Worm (Caenorhabditis elegans): ENCODE data around the gene frm-3.

Gene frm-3

ce11 chrX:11600488-11601106 lies 28.3 kb downstream of the frm-3 start:
- peak; percentile 5 for TF ChIP-seq nfya-1 (tag; optimal IDR thresholded peaks at IDR 0.05)
- TF ChIP-seq rnt-1 (tag; optimal IDR thresholded peaks at IDR 0.05) = peak; percentile 13
- peak; percentile 7 for TF ChIP-seq ceh-2 (tag; optimal IDR thresholded peaks at IDR 0.05)
- TF ChIP-seq che-1 (tag; optimal IDR thresholded peaks at IDR 0.05) = no peak
- TF ChIP-seq tbx-2 (tag; optimal IDR thresholded peaks at IDR 0.05) = peak; percentile 21

- no peak for TF ChIP-seq K02D7.2 (tag; optimal IDR thresholded peaks at IDR 0.05)
- TF ChIP-seq ama-1 (optimal IDR thresholded peaks at IDR 0.05) = peak; percentile 42
- no peak for TF ChIP-seq ztf-16 (tag; optimal IDR thresholded peaks at IDR 0.05)
- TF ChIP-seq elt-4 (tag; optimal IDR thresholded peaks at IDR 0.05) = no peak
- TF ChIP-seq pax-1 (tag; optimal IDR thresholded peaks at IDR 0.05) = no peak
- peak; percentile 28 for TF ChIP-seq T23F11.4 (GFP tag; optimal IDR thresholded peaks at IDR 0.05)
- no peak for TF ChIP-seq lin-11 (tag; optimal IDR thresholded peaks at IDR 0.05)
Observed at ce11 chrX:11603234-11604108, 31.2 kb downstream of the frm-3 start.

ce11 chrX:11605214-11605765 lies 33.0 kb downstream of the frm-3 start, which contains the start of gene ftt-2:
Gene ftt-2, minus strand, starts transcription at chrX:11605419.
- TF ChIP-seq sox-4 (tag; optimal IDR thresholded peaks at IDR 0.05) (no peak), ama-1 (optimal IDR thresholded peaks at IDR 0.05) (peak; percentile 5)

- TF ChIP-seq pag-3 (tag; optimal IDR thresholded peaks at IDR 0.05; ENCODE audit: borderline replicate concordance) (peak; percentile 93), lin-11 (tag; optimal IDR thresholded peaks at IDR 0.05) (peak; percentile 89), tbx-2 (tag; optimal IDR thresholded peaks at IDR 0.05) (peak; percentile 99), pha-2 (tag; optimal IDR thresholded peaks at IDR 0.05) (peak; percentile 97), hlh-6 (tag; optimal IDR thresholded peaks at IDR 0.05) (peak; percentile 62), hlh-8 (tag; optimal IDR thresholded peaks at IDR 0.05) (peak; percentile 84), ceh-9 (tag; optimal IDR thresholded peaks at IDR 0.05) (no peak), gmeb-2 (tag; optimal IDR thresholded peaks at IDR 0.05) (peak; percentile 75), fkh-6 (tag; optimal IDR thresholded peaks at IDR 0.05) (peak; percentile 49), ref-2 (tag; optimal IDR thresholded peaks at IDR 0.05) (peak; percentile 100), zip-5 (tag; optimal IDR thresholded peaks at IDR 0.05) (peak; percentile 58), Y22D7AL.16 (tag; optimal IDR thresholded peaks at IDR 0.05) (peak; percentile 97), sox-2 (GFP tag; IDR thresholded peaks at IDR 0.05) (peak; percentile 91), fkh-10 (GFP tag; optimal IDR thresholded peaks at IDR 0.05) (peak; percentile 95), fax-1 (tag; optimal IDR thresholded peaks at IDR 0.05) (peak; percentile 71), sox-4 (tag; optimal IDR thresholded peaks at IDR 0.05) (peak; percentile 92), hlh-13 (GFP tag; optimal IDR thresholded peaks at IDR 0.05) (peak; percentile 5), unc-42 (tag; optimal IDR thresholded peaks at IDR 0.05) (peak; percentile 97), nfya-1 (tag; optimal IDR thresholded peaks at IDR 0.05) (peak; percentile 95), ceh-45 (GFP tag; IDR thresholded peaks at IDR 0.05) (peak; percentile 53; the same call in 1 of the 2 replicates), dve-1 (tag; optimal IDR thresholded peaks at IDR 0.05) (peak; percentile 68), nhr-11 (tag; optimal IDR thresholded peaks at IDR 0.05) (peak; percentile 99), elt-2 (tag; optimal IDR thresholded peaks at IDR 0.05) (peak; percentile 98), ahr-1 (tag; optimal IDR thresholded peaks at IDR 0.05) (peak; percentile 82), ama-1 (optimal IDR thresholded peaks at IDR 0.05) (no peak), ceh-2 (tag; optimal IDR thresholded peaks at IDR 0.05) (peak; percentile 93), F13H6.1 (tag; optimal IDR thresholded peaks at IDR 0.05) (peak; percentile 98), pqm-1 (tag; optimal IDR thresholded peaks at IDR 0.05) (peak; percentile 94), pax-1 (tag; optimal IDR thresholded peaks at IDR 0.05) (peak; percentile 94), mec-3 (tag; optimal IDR thresholded peaks at IDR 0.05; ENCODE audit: borderline replicate concordance) (peak; percentile 23), ceh-34 (tag; optimal IDR thresholded peaks at IDR 0.05) (peak; percentile 100), tbx-7 (tag; optimal IDR thresholded peaks at IDR 0.05) (peak; percentile 76), C08G9.2 (tag; optimal IDR thresholded peaks at IDR 0.05) (peak; percentile 60), ceh-24 (tag; optimal IDR thresholded peaks at IDR 0.05) (peak; percentile 98), ets-4 (tag; optimal IDR thresholded peaks at IDR 0.05) (peak; percentile 91), che-1 (tag; optimal IDR thresholded peaks at IDR 0.05) (peak; percentile 88)
Observed at ce11 chrX:11605766-11606490, 33.6 kb downstream of the frm-3 start.

All from whole organism, late embryonic.